Worm (Caenorhabditis elegans): ENCODE data around the gene gpd-3.

DNA sequence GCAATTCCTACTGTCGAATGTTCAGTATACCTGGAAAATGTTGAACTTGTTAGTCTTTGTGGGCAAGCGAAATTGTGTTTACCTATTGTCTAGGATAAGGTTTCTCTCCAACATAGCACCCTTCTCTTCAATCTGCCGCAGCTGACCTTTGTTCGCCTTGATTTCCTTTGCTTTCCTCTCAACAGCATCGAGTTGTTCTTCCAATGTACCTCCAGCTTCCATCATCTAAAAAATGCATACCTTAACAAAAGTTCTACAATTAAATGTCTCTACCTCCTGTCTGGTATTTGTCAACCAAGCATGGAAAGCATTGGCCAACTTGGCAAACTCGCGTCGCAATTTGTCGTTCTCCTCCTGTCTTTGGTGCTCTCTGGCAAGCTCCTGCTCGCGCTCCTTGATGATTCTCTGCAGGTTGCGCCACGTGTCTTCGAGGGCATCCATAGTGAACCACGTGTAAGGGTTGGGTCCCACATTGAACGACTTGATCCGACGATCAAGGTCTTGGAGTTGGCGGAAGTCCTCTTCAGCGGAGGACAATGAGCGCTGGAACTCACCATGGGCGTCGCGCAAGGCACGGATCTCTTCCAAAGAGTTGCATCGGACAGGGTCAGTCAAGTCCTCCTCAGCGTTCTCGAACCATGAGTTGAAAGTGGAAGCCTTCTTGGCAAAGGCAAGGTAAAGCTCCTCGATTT is 5.6 kb upstream of the gpd-3 start:
- TF ChIP-seq pqm-1 (tag; optimal IDR thresholded peaks at IDR 0.05), result no peak
- TF ChIP-seq ceh-31 (tag; optimal IDR thresholded peaks at IDR 0.05), result no peak
- TF ChIP-seq K02D7.2 (tag; optimal IDR thresholded peaks at IDR 0.05), result no peak
- TF ChIP-seq npax-4 (tag; optimal IDR thresholded peaks at IDR 0.05), result no peak
- no peak for TF ChIP-seq elt-2 (tag; optimal IDR thresholded peaks at IDR 0.05)
- no peak for TF ChIP-seq fkh-6 (tag; optimal IDR thresholded peaks at IDR 0.05)
- TF ChIP-seq hlh-15 (tag; optimal IDR thresholded peaks at IDR 0.05), result no peak
- TF ChIP-seq hlh-6 (tag; optimal IDR thresholded peaks at IDR 0.05), result no peak

Data from whole organism, late embryonic.